Worm (Caenorhabditis elegans) whole organism, late embryonic: ENCODE data around the gene srxa-1.

Experiments used
- C38D4.7 ChIP-seq: fragments of 200-800 bp; sonication (Bioruptor generic); optimal IDR thresholded peaks from 2 replicates; lab custom pipeline; 2018; ENCODE audit warnings: mild to moderate bottlenecking, missing genetic modification characterization, moderate library complexity, missing compliant biosample characterization
- K02D7.2 ChIP-seq: sonication (generic microtip); optimal IDR thresholded peaks from 2 replicates; lab custom pipeline; 2017; ENCODE audit warnings: mild to moderate bottlenecking, missing genetic modification characterization, missing compliant biosample characterization
- ahr-1 ChIP-seq: sonication (generic microtip); optimal IDR thresholded peaks from 2 replicates; lab custom pipeline; 2016; ENCODE audit warnings: missing genetic modification characterization, missing compliant biosample characterization
- ama-1 ChIP-seq: fragments of 150-350 bp; optimal IDR thresholded peaks from 2 replicates; lab custom pipeline; 2014
- ceh-18 ChIP-seq: sonication (generic microtip); optimal IDR thresholded peaks from 2 replicates; lab custom pipeline; 2016; ENCODE audit warnings: missing genetic modification characterization, missing compliant biosample characterization
- ceh-24 ChIP-seq: sonication (generic microtip); optimal IDR thresholded peaks from 2 replicates; lab custom pipeline; 2016; ENCODE audit warnings: mild to moderate bottlenecking, missing genetic modification characterization, missing compliant biosample characterization
- ceh-31 ChIP-seq: sonication (generic microtip); optimal IDR thresholded peaks from 2 replicates; lab custom pipeline; 2016; ENCODE audit warnings: missing genetic modification characterization, missing compliant biosample characterization
- ceh-34 ChIP-seq: sonication (generic microtip); optimal IDR thresholded peaks from 2 replicates; lab custom pipeline; 2016; ENCODE audit warnings: mild to moderate bottlenecking, missing genetic modification characterization, missing compliant biosample characterization
- ceh-45 ChIP-seq: fragments of 200-800 bp; sonication (Bioruptor generic); IDR thresholded peaks from 2 replicates; pipeline ENCODE4 v1.3.6; 2022; ENCODE audit warnings: missing genetic modification reagents, missing genetic modification characterization, missing compliant biosample characterization
- ceh-9 ChIP-seq: sonication (generic microtip); optimal IDR thresholded peaks from 2 replicates; lab custom pipeline; 2016; ENCODE audit warnings: mild to moderate bottlenecking, missing genetic modification characterization, inconsistent platforms, missing compliant biosample characterization
- elt-2 ChIP-seq: sonication (generic microtip); optimal IDR thresholded peaks from 2 replicates; lab custom pipeline; 2016; ENCODE audit warnings: missing genetic modification reagents, missing genetic modification characterization, missing compliant biosample characterization
- ets-4 ChIP-seq: sonication (generic microtip); optimal IDR thresholded peaks from 2 replicates; lab custom pipeline; 2016; ENCODE audit warnings: missing genetic modification characterization, missing compliant biosample characterization
- eyg-1 ChIP-seq: sonication (generic microtip); optimal IDR thresholded peaks from 2 replicates; lab custom pipeline; 2016; ENCODE audit warnings: missing genotype, missing genetic modification characterization, missing compliant biosample characterization
- fkh-10 ChIP-seq: fragments of 150-350 bp; optimal IDR thresholded peaks from 2 replicates; lab custom pipeline; 2014; ENCODE audit warnings: missing biosample characterization, missing genetic modification reagents, missing genetic modification characterization
- gmeb-2 ChIP-seq: sonication (generic microtip); optimal IDR thresholded peaks from 2 replicates; lab custom pipeline; 2016; ENCODE audit warnings: missing genetic modification characterization, inconsistent platforms, missing compliant biosample characterization
- hlh-13 ChIP-seq: fragments of 200-800 bp; sonication (Bioruptor generic); optimal IDR thresholded peaks from 2 replicates; lab custom pipeline; 2018; ENCODE audit warnings: mild to moderate bottlenecking, missing genetic modification characterization, missing compliant biosample characterization
- hlh-15 ChIP-seq: sonication (generic microtip); optimal IDR thresholded peaks from 2 replicates; lab custom pipeline; 2016; ENCODE audit warnings: missing genetic modification characterization, missing compliant biosample characterization
- hlh-6 ChIP-seq: sonication (generic microtip); optimal IDR thresholded peaks from 2 replicates; lab custom pipeline; 2016; ENCODE audit warnings: missing genotype, missing genetic modification characterization, missing compliant biosample characterization
- hlh-8 ChIP-seq: sonication (generic microtip); optimal IDR thresholded peaks from 2 replicates; lab custom pipeline; 2016; ENCODE audit warnings: missing genotype, missing genetic modification characterization, missing compliant biosample characterization
- lim-6 ChIP-seq: sonication (generic microtip); optimal IDR thresholded peaks from 2 replicates; lab custom pipeline; 2016; ENCODE audit warnings: missing genetic modification characterization, missing compliant biosample characterization
- lin-11 ChIP-seq: fragments of 200-800 bp; sonication (Bioruptor generic); optimal IDR thresholded peaks from 2 replicates; lab custom pipeline; 2018; ENCODE audit warnings: mild to moderate bottlenecking, missing genetic modification characterization, missing compliant biosample characterization
- nhr-11 ChIP-seq: fragments of 150-350 bp; optimal IDR thresholded peaks from 2 replicates; lab custom pipeline; 2014; ENCODE audit warnings: missing biosample characterization, missing genetic modification characterization
- nhr-232 ChIP-seq: sonication (generic microtip); optimal IDR thresholded peaks from 2 replicates; lab custom pipeline; 2016; ENCODE audit warnings: missing genetic modification characterization, missing compliant biosample characterization
- npax-4 ChIP-seq: sonication (generic microtip); optimal IDR thresholded peaks from 2 replicates; lab custom pipeline; 2016; ENCODE audit warnings: missing genetic modification characterization, missing compliant biosample characterization
- pat-9 ChIP-seq: fragments of 200-800 bp; sonication (Bioruptor generic); optimal IDR thresholded peaks from 2 replicates; lab custom pipeline; 2018; ENCODE audit warnings: mild to moderate bottlenecking, missing genetic modification characterization, moderate library complexity, missing compliant biosample characterization
- pax-1 ChIP-seq: fragments of 150-350 bp; optimal IDR thresholded peaks from 2 replicates; lab custom pipeline; 2014; ENCODE audit warnings: missing biosample characterization, missing genetic modification characterization
- pha-2 ChIP-seq: sonication (generic microtip); optimal IDR thresholded peaks from 2 replicates; lab custom pipeline; 2017; ENCODE audit warnings: mild to moderate bottlenecking, missing genetic modification characterization, missing compliant biosample characterization
- pqm-1 ChIP-seq: sonication (generic microtip); optimal IDR thresholded peaks from 2 replicates; lab custom pipeline; 2016; ENCODE audit warnings: missing genetic modification characterization, missing compliant biosample characterization
- ref-2 ChIP-seq: sonication (generic microtip); optimal IDR thresholded peaks from 2 replicates; lab custom pipeline; 2016; ENCODE audit warnings: missing genetic modification characterization, missing compliant biosample characterization
- rnt-1 ChIP-seq: sonication (generic microtip); optimal IDR thresholded peaks from 2 replicates; lab custom pipeline; 2016; ENCODE audit warnings: missing genetic modification characterization, missing compliant biosample characterization
- sdc-2 ChIP-seq: sonication (generic microtip); optimal IDR thresholded peaks from 2 replicates; lab custom pipeline; 2016; ENCODE audit warnings: missing genotype, missing genetic modification characterization, missing compliant biosample characterization
- sox-4 ChIP-seq: sonication (generic microtip); optimal IDR thresholded peaks from 2 replicates; lab custom pipeline; 2017; ENCODE audit warnings: mild to moderate bottlenecking, missing genetic modification characterization, inconsistent platforms, missing compliant biosample characterization
- syd-9 ChIP-seq: sonication (generic microtip); optimal IDR thresholded peaks from 2 replicates; lab custom pipeline; 2016; ENCODE audit warnings: mild to moderate bottlenecking, missing genetic modification characterization, moderate library complexity, missing compliant biosample characterization
- tbx-2 ChIP-seq: sonication (generic microtip); optimal IDR thresholded peaks from 2 replicates; lab custom pipeline; 2016; ENCODE audit warnings: missing genetic modification characterization, missing compliant biosample characterization
- tbx-7 ChIP-seq: sonication (generic microtip); optimal IDR thresholded peaks from 2 replicates; lab custom pipeline; 2016; ENCODE audit warnings: missing genotype, missing genetic modification characterization, missing compliant biosample characterization
- ttx-3 ChIP-seq: sonication (generic microtip); optimal IDR thresholded peaks from 2 replicates; lab custom pipeline; 2016; ENCODE audit warnings: missing genetic modification reagents, missing genetic modification characterization, missing compliant biosample characterization
- unc-55 ChIP-seq: sonication (generic microtip); optimal IDR thresholded peaks from 2 replicates; lab custom pipeline; 2017; ENCODE audit warnings: missing biosample characterization, missing genetic modification reagents, missing genetic modification characterization
- unc-86 ChIP-seq: sonication (generic microtip); optimal IDR thresholded peaks from 2 replicates; lab custom pipeline; 2016; ENCODE audit warnings: missing genetic modification characterization, missing compliant biosample characterization
- zip-5 ChIP-seq: sonication (generic microtip); optimal IDR thresholded peaks from 2 replicates; lab custom pipeline; 2016; ENCODE audit warnings: missing genetic modification characterization, missing compliant biosample characterization

Gene srxa-1

DNA sequence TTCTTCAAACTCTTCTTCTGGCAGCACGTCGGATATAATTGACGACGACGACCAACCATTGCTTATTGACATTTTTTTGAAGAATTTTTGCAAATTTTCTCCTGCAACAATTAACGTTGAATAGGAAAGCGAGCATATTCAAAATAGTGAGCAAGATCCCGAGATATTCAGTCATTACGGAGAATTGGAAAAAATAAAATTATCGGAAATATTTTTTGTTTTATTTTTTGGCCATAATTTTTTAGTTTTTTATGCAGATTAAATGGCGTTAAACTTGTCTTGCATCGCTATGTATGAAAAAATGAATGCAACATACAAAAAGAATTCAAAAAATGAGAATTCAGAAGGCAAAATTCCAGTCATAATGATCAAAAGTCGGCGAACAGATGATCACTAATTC, 38.2 kb downstream of the srxa-1 start, which contains the start of gene elp-1:
Gene elp-1 (minus strand): TSS at position 101 of the 400 bp plus-strand sequence.
- TF ChIP-seq hlh-6 (tag; lab: Kevin White, UChicago), result no peak
- TF ChIP-seq pha-2, result no peak

- no peak for TF ChIP-seq ceh-9 (tag; lab: Kevin White, UChicago)
- TF ChIP-seq npax-4 (tag; lab: Kevin White, UChicago), result no peak
- no peak for TF ChIP-seq eyg-1 (tag; lab: Kevin White, UChicago)
- TF ChIP-seq unc-86 (tag; lab: Kevin White, UChicago), result no peak
Measured at ce11 chrV:20770846-20771245, 39.0 kb downstream of the srxa-1 start.

DNA sequence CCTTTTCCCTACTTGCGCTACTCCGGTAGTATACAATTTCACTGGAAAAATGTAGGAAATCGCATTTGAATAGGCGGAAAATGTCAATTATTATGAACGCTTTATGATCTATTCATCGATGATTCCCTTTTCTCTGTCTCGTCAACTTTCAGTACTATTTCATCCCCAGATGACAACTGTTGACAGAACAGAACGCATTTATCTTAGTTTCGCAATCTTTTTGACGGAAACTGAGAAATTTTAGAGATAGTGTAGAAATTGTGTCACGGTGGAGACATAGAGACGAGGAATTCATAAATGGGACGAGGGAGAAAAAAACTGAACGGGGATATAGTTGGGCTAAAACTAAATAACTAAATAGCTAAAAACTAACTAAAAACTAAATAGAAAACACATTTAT, 39.8 kb downstream of the srxa-1 start:
- TF ChIP-seq elt-2 (tag; lab: Kevin White, UChicago), result no peak
- TF ChIP-seq rnt-1 (tag; lab: Kevin White, UChicago), result peak; percentile 31
- TF ChIP-seq lim-6 (tag; lab: Kevin White, UChicago), result no peak
- peak; percentile 7 for TF ChIP-seq ceh-18 (tag; lab: Kevin White, UChicago)
- TF ChIP-seq unc-55 (GFP tag; lab: Kevin White, UChicago), result peak; percentile 99
- TF ChIP-seq nhr-11 (tag; lab: Kevin White, UChicago), result no peak
- TF ChIP-seq hlh-8 (tag; lab: Kevin White, UChicago), result no peak
- no peak for TF ChIP-seq lin-11 (tag; lab: Kevin White, UChicago)

ce11 chrV:20773647-20774046, 41.8 kb downstream of the srxa-1 start, which contains the start of gene F38A6.5:
F38A6.5 (minus strand) TSS chrV:20773747.
- TF ChIP-seq sdc-2 (tag; lab: Kevin White, UChicago) (no peak), fkh-10 (GFP tag; lab: Kevin White, UChicago) (no peak), ceh-45 (GFP tag; lab: Robert Waterston, UW) (no peak), pqm-1 (tag; lab: Kevin White, UChicago) (no peak), ceh-24 (tag; lab: Kevin White, UChicago) (no peak), nhr-232 (tag; lab: Kevin White, UChicago) (no peak), nhr-11 (tag; lab: Kevin White, UChicago) (no peak), lin-11 (tag; lab: Kevin White, UChicago) (no peak), ceh-34 (tag; lab: Kevin White, UChicago) (no peak), gmeb-2 (no peak), pat-9 (tag; lab: Kevin White, UChicago) (no peak), unc-55 (GFP tag; lab: Kevin White, UChicago) (no peak), ets-4 (no peak), rnt-1 (tag; lab: Kevin White, UChicago) (no peak), zip-5 (tag; lab: Kevin White, UChicago) (no peak), tbx-7 (no peak), unc-86 (tag; lab: Kevin White, UChicago) (no peak), sox-4 (no peak), ceh-31 (no peak), ahr-1 (tag; lab: Kevin White, UChicago) (no peak)
- TF ChIP-seq, all 69 proteins: peak for 0

DNA sequence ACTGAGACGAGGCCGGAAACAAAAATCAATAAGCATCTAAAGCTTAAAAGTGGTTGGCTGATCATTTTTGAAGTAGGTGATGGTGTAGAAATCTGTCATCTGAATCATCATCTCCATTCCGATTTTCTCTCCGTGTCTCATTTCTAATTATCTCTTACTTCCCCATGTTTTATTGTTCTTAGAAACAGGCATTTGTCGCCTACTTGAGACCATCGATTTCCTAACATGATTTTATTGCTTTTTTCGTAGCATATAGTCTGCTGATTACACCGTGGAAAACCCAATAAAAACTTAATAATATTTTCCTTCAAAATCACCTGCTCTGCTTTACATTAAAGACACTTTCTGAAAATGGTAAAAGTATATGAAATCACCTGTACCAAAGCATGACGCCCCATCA, 43.4 kb downstream of the srxa-1 start, which contains the start of gene F38A6.4:
Gene F38A6.4 (minus strand): TSS at position 101 of the 400 bp plus-strand sequence.
- TF ChIP-seq pax-1 (tag; lab: Kevin White, UChicago), result no peak
- no peak for TF ChIP-seq tbx-2 (tag; lab: Kevin White, UChicago)
- no peak for TF ChIP-seq ceh-31
- TF ChIP-seq ama-1 (lab: Kevin White, UChicago), result no peak
- no peak for TF ChIP-seq hlh-13 (GFP tag; lab: Kevin White, UChicago)
- TF ChIP-seq lin-11 (tag; lab: Kevin White, UChicago), result no peak
- no peak for TF ChIP-seq nhr-232 (tag; lab: Kevin White, UChicago)
- TF ChIP-seq hlh-6 (tag; lab: Kevin White, UChicago), result no peak
- TF ChIP-seq ttx-3 (tag; lab: Kevin White, UChicago), result no peak
- TF ChIP-seq syd-9 (tag; lab: Kevin White, UChicago), result no peak
- no peak for TF ChIP-seq eyg-1 (tag; lab: Kevin White, UChicago)
- TF ChIP-seq ceh-18 (tag; lab: Kevin White, UChicago), result no peak
- no peak for TF ChIP-seq C38D4.7 (GFP tag; lab: Kevin White, UChicago)
- TF ChIP-seq K02D7.2 (tag; lab: Kevin White, UChicago), result no peak
- no peak for TF ChIP-seq ceh-24 (tag; lab: Kevin White, UChicago)
- TF ChIP-seq ref-2 (tag; lab: Kevin White, UChicago), result no peak
- TF ChIP-seq npax-4 (tag; lab: Kevin White, UChicago), result no peak
- no peak for TF ChIP-seq ceh-9 (tag; lab: Kevin White, UChicago)
- no peak for TF ChIP-seq hlh-15 (tag; lab: Kevin White, UChicago)
